Fruit fly (Drosophila melanogaster) whole organism, embryonic: ENCODE results near the gene spo.
A peak's percentile ranks its signal among the peaks of the same experiment; 100 is the strongest.

Experiments
- Atf3 ChIP-seq: fragments of 200-800 bp; sonication (Bioruptor generic); optimal IDR thresholded peaks from 3 replicates; lab custom pipeline; 2016; ENCODE audit warnings: missing biosample characterization, missing genetic modification characterization
- B-H1 ChIP-seq: fragments of 200-800 bp; sonication (Bioruptor generic); IDR thresholded peaks from 3 replicates; pipeline ENCODE4 v1.3.6; 2022; ENCODE audit warnings: missing biosample characterization, missing genetic modification characterization
- BEAF-32 ChIP-seq: fragments of 200-800 bp; sonication (Bioruptor generic); optimal IDR thresholded peaks from 3 replicates; lab custom pipeline; 2017; ENCODE audit warnings: missing biosample characterization, missing genetic modification characterization, mild to moderate bottlenecking, moderate library complexity, missing genetic modification reagents
- CG10267 ChIP-seq: fragments of 200-800 bp; sonication (Bioruptor generic); optimal IDR thresholded peaks from 2 replicates; lab custom pipeline; 2018; ENCODE audit warnings: missing biosample characterization, mild to moderate bottlenecking, missing genetic modification characterization, moderate library complexity
- CG13624 ChIP-seq: fragments of 200-800 bp; sonication (Bioruptor generic); optimal IDR thresholded peaks from 2 replicates; lab custom pipeline; 2016; ENCODE audit warnings: missing biosample characterization, missing genetic modification characterization
- CG14441 ChIP-seq: fragments of 200-800 bp; sonication (Bioruptor generic); IDR thresholded peaks from 2 replicates; pipeline ENCODE4 v1.3.6; 2022; ENCODE audit warnings: missing biosample characterization, missing genetic modification characterization
- CG15073 ChIP-seq: fragments of 200-800 bp; sonication (Bioruptor generic); optimal IDR thresholded peaks from 2 replicates; lab custom pipeline; 2016; ENCODE audit warnings: missing biosample characterization, missing genetic modification characterization
- CG17912 ChIP-seq: fragments of 200-800 bp; sonication (Bioruptor generic); optimal IDR thresholded peaks from 2 replicates; lab custom pipeline; 2018; ENCODE audit warnings: missing biosample characterization, mild to moderate bottlenecking, missing genetic modification characterization
- CG18619 ChIP-seq: fragments of 200-800 bp; sonication (Bioruptor generic); optimal IDR thresholded peaks from 3 replicates; lab custom pipeline; 2017; ENCODE audit warnings: missing biosample characterization, mild to moderate bottlenecking, missing genetic modification characterization
- CG3838 ChIP-seq: fragments of 200-800 bp; sonication (Bioruptor generic); optimal IDR thresholded peaks from 3 replicates; lab custom pipeline; 2016; ENCODE audit warnings: missing biosample characterization, missing genetic modification characterization
- CG4424 ChIP-seq: fragments of 200-800 bp; sonication (Bioruptor generic); optimal IDR thresholded peaks from 3 replicates; lab custom pipeline; 2016; ENCODE audit warnings: missing biosample characterization, missing genetic modification characterization
- CG5180 ChIP-seq: fragments of 200-800 bp; sonication (Bioruptor generic); optimal IDR thresholded peaks from 3 replicates; lab custom pipeline; 2017; ENCODE audit warnings: missing biosample characterization, missing genetic modification characterization, mild to moderate bottlenecking, moderate library complexity, missing genetic modification reagents
- CG6683 ChIP-seq: fragments of 200-800 bp; sonication (Bioruptor generic); optimal IDR thresholded peaks from 2 replicates; lab custom pipeline; 2017; ENCODE audit warnings: missing biosample characterization, mild to moderate bottlenecking, missing genetic modification characterization, missing genetic modification reagents
- CG7357 ChIP-seq: fragments of 200-800 bp; sonication (Bioruptor generic); IDR thresholded peaks from 3 replicates; pipeline ENCODE4 v1.3.6; 2022; ENCODE audit warnings: missing biosample characterization, missing genetic modification characterization
- CG8944 ChIP-seq: fragments of 200-800 bp; sonication (Bioruptor generic); optimal IDR thresholded peaks from 3 replicates; lab custom pipeline; 2016; ENCODE audit warnings: missing biosample characterization, missing genetic modification characterization
- CG9609 ChIP-seq: fragments of 200-800 bp; sonication (Bioruptor generic); optimal IDR thresholded peaks from 3 replicates; lab custom pipeline; 2016; ENCODE audit warnings: missing biosample characterization, missing genetic modification characterization
- CG9727 ChIP-seq: fragments of 200-800 bp; sonication (Bioruptor generic); optimal IDR thresholded peaks from 3 replicates; lab custom pipeline; 2017; ENCODE audit warnings: missing biosample characterization, mild to moderate bottlenecking, missing genetic modification characterization
- CG9797 ChIP-seq: fragments of 200-800 bp; sonication (Bioruptor generic); optimal IDR thresholded peaks from 3 replicates; lab custom pipeline; 2018; ENCODE audit warnings: missing biosample characterization, mild to moderate bottlenecking, missing genetic modification characterization
- CG9876 ChIP-seq: fragments of 200-800 bp; sonication (Bioruptor generic); optimal IDR thresholded peaks from 2 replicates; lab custom pipeline; 2016; ENCODE audit warnings: missing biosample characterization, missing genetic modification characterization
- CG9932 ChIP-seq: fragments of 200-800 bp; sonication (Bioruptor generic); IDR thresholded peaks from 2 replicates; pipeline ENCODE4 v1.3.6; 2022; ENCODE audit warnings: missing biosample characterization, missing genetic modification characterization
- Chrac-16 ChIP-seq: fragments of 200-800 bp; sonication (Bioruptor generic); optimal IDR thresholded peaks from 3 replicates; lab custom pipeline; 2016; ENCODE audit warnings: missing biosample characterization, missing genetic modification characterization
- CoRest ChIP-seq: fragments of 200-800 bp; sonication (Bioruptor generic); optimal IDR thresholded peaks from 3 replicates; lab custom pipeline; 2018; ENCODE audit warnings: missing biosample characterization, mild to moderate bottlenecking, missing genetic modification characterization, moderate library complexity
- Fer1 ChIP-seq: fragments of 200-800 bp; sonication (Bioruptor generic); optimal IDR thresholded peaks from 2 replicates; lab custom pipeline; 2017; ENCODE audit warnings: missing biosample characterization, mild to moderate bottlenecking, missing genetic modification characterization
- Hr39 ChIP-seq: fragments of >200 bp; optimal IDR thresholded peaks from 2 replicates; lab custom pipeline; 2017
- Hr51 ChIP-seq, 2 experiments: fragments of 200-800 bp; sonication (Bioruptor generic); optimal IDR thresholded peaks; 2 replicates in 1 of 2; 3 replicates in 1 of 2; lab custom pipeline; 2016 to 2018; ENCODE audit warnings: missing biosample characterization in 2 of 2, missing genetic modification characterization in 2 of 2, mild to moderate bottlenecking in 1 of 2, moderate library complexity in 1 of 2
- MESR4 ChIP-seq: fragments of 200-800 bp; sonication (Bioruptor generic); optimal IDR thresholded peaks from 2 replicates; lab custom pipeline; 2018; ENCODE audit warnings: missing biosample characterization, mild to moderate bottlenecking, missing genetic modification characterization, moderate library complexity
- MTF-1 ChIP-seq: fragments of 200-800 bp; sonication (Bioruptor generic); optimal IDR thresholded peaks from 2 replicates; lab custom pipeline; 2018; ENCODE audit warnings: missing biosample characterization, mild to moderate bottlenecking, missing genetic modification characterization, borderline replicate concordance
- Neu2 ChIP-seq: fragments of 200-800 bp; sonication (Bioruptor generic); optimal IDR thresholded peaks from 3 replicates; lab custom pipeline; 2016; ENCODE audit warnings: missing biosample characterization, missing genetic modification characterization, borderline replicate concordance
- Poxn ChIP-seq: fragments of 200-800 bp; sonication (Bioruptor generic); IDR thresholded peaks from 2 replicates; pipeline ENCODE4 v1.3.6; 2022; ENCODE audit warnings: missing biosample characterization, missing genetic modification characterization
- Scr ChIP-seq: fragments of 200-800 bp; sonication (Bioruptor generic); IDR thresholded peaks from 2 replicates; pipeline ENCODE4 v1.3.6; 2022; ENCODE audit warnings: missing biosample characterization, missing genetic modification characterization; ENCODE audit not compliant: partially characterized antibody
- Sin3A ChIP-seq: fragments of >200 bp; optimal IDR thresholded peaks from 2 replicates; lab custom pipeline; 2018
- Sox102F ChIP-seq: fragments of 200-800 bp; sonication (Bioruptor generic); optimal IDR thresholded peaks from 2 replicates; lab custom pipeline; 2018; ENCODE audit warnings: missing biosample characterization, mild to moderate bottlenecking, missing genetic modification characterization, moderate library complexity
- bbx ChIP-seq: fragments of 200-800 bp; sonication (Bioruptor generic); IDR thresholded peaks from 2 replicates; pipeline ENCODE4 v1.3.6; 2022; ENCODE audit warnings: missing biosample characterization, missing genetic modification characterization; ENCODE audit not compliant: partially characterized antibody
- bigmax ChIP-seq: fragments of 200-800 bp; sonication (Bioruptor generic); optimal IDR thresholded peaks from 2 replicates; lab custom pipeline; 2018; ENCODE audit warnings: missing biosample characterization, mild to moderate bottlenecking, missing genetic modification characterization
- br ChIP-seq: fragments of >200 bp; optimal IDR thresholded peaks from 2 replicates; lab custom pipeline; 2017
- chn ChIP-seq: fragments of 200-800 bp; sonication (Bioruptor generic); optimal IDR thresholded peaks from 2 replicates; lab custom pipeline; 2016; ENCODE audit warnings: missing biosample characterization, missing genetic modification characterization
- corto ChIP-seq: fragments of 200-800 bp; sonication (Bioruptor generic); optimal IDR thresholded peaks from 2 replicates; lab custom pipeline; 2016; ENCODE audit warnings: missing biosample characterization, mild to moderate bottlenecking, missing genetic modification characterization, moderate library complexity
- dysf ChIP-seq: fragments of 200-800 bp; sonication (Bioruptor generic); IDR thresholded peaks from 3 replicates; pipeline ENCODE4 v1.3.6; 2022; ENCODE audit warnings: missing biosample characterization, missing genetic modification characterization
- emc ChIP-seq: fragments of 200-800 bp; sonication (Bioruptor generic); optimal IDR thresholded peaks from 2 replicates; lab custom pipeline; 2016; ENCODE audit warnings: missing biosample characterization, missing genetic modification characterization
- ewg ChIP-seq: fragments of 200-800 bp; sonication (Bioruptor generic); optimal IDR thresholded peaks from 3 replicates; lab custom pipeline; 2017; ENCODE audit warnings: mild to moderate bottlenecking, missing biosample characterization, missing genetic modification reagents, missing genetic modification characterization
- nom ChIP-seq: fragments of 200-800 bp; sonication (Bioruptor generic); optimal IDR thresholded peaks from 2 replicates; lab custom pipeline; 2017; ENCODE audit warnings: missing biosample characterization, missing genetic modification characterization, mild to moderate bottlenecking, moderate library complexity, missing genetic modification reagents
- odd ChIP-seq: fragments of 200-800 bp; sonication (Bioruptor generic); optimal IDR thresholded peaks from 2 replicates; lab custom pipeline; 2017; ENCODE audit warnings: missing biosample characterization, mild to moderate bottlenecking, missing genetic modification characterization
- pb ChIP-seq: fragments of 200-800 bp; sonication (Bioruptor generic); optimal IDR thresholded peaks from 3 replicates; lab custom pipeline; 2016; ENCODE audit warnings: missing biosample characterization, missing genetic modification characterization
- pum ChIP-seq: fragments of 200-800 bp; sonication (Bioruptor generic); optimal IDR thresholded peaks from 2 replicates; lab custom pipeline; 2016; ENCODE audit warnings: missing biosample characterization, missing genetic modification characterization
- slp2 ChIP-seq: fragments of 200-800 bp; sonication (Bioruptor generic); optimal IDR thresholded peaks from 2 replicates; lab custom pipeline; 2016; ENCODE audit warnings: missing biosample characterization, missing genetic modification characterization
- toy ChIP-seq: fragments of 200-800 bp; sonication (Bioruptor generic); IDR thresholded peaks from 2 replicates; pipeline ENCODE4 v1.3.6; 2022; ENCODE audit warnings: missing biosample characterization, missing genetic modification characterization
- trem ChIP-seq: fragments of 200-800 bp; optimal IDR thresholded peaks from 3 replicates; lab custom pipeline; 2019; ENCODE audit warnings: missing biosample characterization, mild to moderate bottlenecking, missing genetic modification characterization, moderate library complexity
- tx ChIP-seq: fragments of 200-800 bp; sonication (Bioruptor generic); optimal IDR thresholded peaks from 2 replicates; lab custom pipeline; 2016; ENCODE audit warnings: missing biosample characterization, missing genetic modification characterization
- z ChIP-seq: fragments of 200-800 bp; sonication (Bioruptor generic); IDR thresholded peaks from 3 replicates; pipeline ENCODE4 v1.3.6; 2022; ENCODE audit warnings: missing biosample characterization, missing genetic modification characterization
- zen ChIP-seq: fragments of 200-800 bp; sonication (Bioruptor generic); optimal IDR thresholded peaks from 3 replicates; lab custom pipeline; 2018; ENCODE audit warnings: missing biosample characterization, mild to moderate bottlenecking, missing genetic modification characterization, moderate library complexity

The spo gene

DNA sequence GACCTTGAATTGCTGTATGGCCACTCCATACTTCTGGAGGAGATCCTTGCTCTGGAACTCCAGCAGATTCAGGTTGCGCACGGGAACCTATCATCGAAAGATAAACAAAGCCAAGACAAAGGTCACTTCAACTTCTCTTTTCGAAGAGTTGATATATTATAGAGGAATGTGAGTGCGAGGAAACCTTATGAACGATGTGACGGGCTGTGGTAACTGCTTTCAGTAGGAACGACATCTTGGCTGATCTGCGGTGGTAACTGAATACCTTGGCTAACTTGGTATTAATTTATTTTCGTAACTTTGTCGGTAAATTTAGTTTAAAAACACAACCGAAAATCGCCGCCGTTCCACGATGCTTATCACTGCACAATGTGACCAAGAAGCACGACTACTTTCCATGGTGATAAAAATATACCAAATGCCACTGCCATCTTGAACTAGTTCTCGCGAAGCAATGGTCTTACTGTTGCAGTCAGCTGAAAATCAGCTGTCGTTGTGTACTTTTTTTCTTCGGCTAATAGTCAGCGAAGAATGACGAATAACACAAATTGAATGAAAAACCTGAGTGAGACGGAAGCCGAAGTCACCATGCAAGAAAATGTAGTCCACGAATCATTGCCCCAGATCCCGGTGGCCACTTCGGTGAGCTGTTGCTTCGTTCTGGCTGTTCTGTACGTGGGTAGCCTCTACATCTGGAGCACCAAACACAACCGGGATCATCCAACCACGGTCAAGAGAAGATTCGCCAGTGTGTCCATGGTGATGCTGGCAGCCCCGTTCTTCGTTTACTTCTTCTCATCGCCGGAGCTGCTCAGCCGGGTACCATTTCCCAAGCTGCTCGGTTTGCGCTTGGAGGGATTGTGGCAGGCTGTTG lies 28.8 kb downstream of the spo start, which contains the start of the genes ScsbetaG and Sras (continued):
- TF ChIP-seq CG18619 (GFP tag; lab: Kevin White, UChicago) (no peak), Sin3A (lab: Kevin White, UChicago) (peak; percentile 53), MTF-1 (no peak), CG4424 (no peak), toy (GFP tag; lab: Robert Waterston, UW) (no peak), Scr (GFP tag; lab: Robert Waterston, UW) (peak; percentile 32; the same call in 1 of the 2 replicates), CG9932 (GFP tag; lab: Robert Waterston, UW) (no peak), Fer1 (GFP tag; lab: Kevin White, UChicago) (no peak), Neu2 (GFP tag; lab: Kevin White, UChicago) (no peak), bigmax (GFP tag; lab: Kevin White, UChicago) (no peak), CG9609 (GFP tag; lab: Kevin White, UChicago) (no peak), CG10267 (tag; lab: Kevin White, UChicago) (no peak), br (lab: Kevin White, UChicago) (no peak), trem (tag; lab: Kevin White, UChicago) (peak; percentile 44), ewg (GFP tag; lab: Kevin White, UChicago) (no peak), CG5180 (GFP tag; lab: Kevin White, UChicago) (no peak), Atf3 (GFP tag; lab: Kevin White, UChicago) (no peak), CG3838 (no peak), MESR4 (peak; percentile 55), bbx (GFP tag; lab: Robert Waterston, UW) (peak; percentile 32; the same call in 1 of the 2 replicates), nom (GFP tag; lab: Kevin White, UChicago) (peak; percentile 25), chn (GFP tag; lab: Kevin White, UChicago) (no peak), pum (GFP tag; lab: Kevin White, UChicago) (no peak), Sox102F (GFP tag; lab: Kevin White, UChicago) (no peak), z (GFP tag; lab: Robert Waterston, UW) (no peak), CG6683 (GFP tag; lab: Kevin White, UChicago) (no peak), tx (no peak), CoRest (tag; lab: Kevin White, UChicago) (no peak), CG17912 (GFP tag; lab: Kevin White, UChicago) (no peak), CG9876 (GFP tag; lab: Kevin White, UChicago) (no peak), B-H1 (GFP tag; lab: Robert Waterston, UW) (no peak), slp2 (no peak), Hr51 (GFP tag; optimal IDR thresholded peaks at IDR 0.05; lab: Kevin White, UChicago) (no peak), Chrac-16 (GFP tag; lab: Kevin White, UChicago) (no peak), Hr39 (lab: Kevin White, UChicago) (no peak), CG9727 (GFP tag; lab: Kevin White, UChicago) (no peak), Poxn (GFP tag; lab: Robert Waterston, UW) (no peak), BEAF-32 (GFP tag; lab: Kevin White, UChicago) (peak; percentile 47), corto (GFP tag; lab: Kevin White, UChicago) (no peak), CG14441 (GFP tag; lab: Robert Waterston, UW) (no peak), CG13624 (GFP tag; lab: Kevin White, UChicago) (peak; percentile 7), zen (tag; lab: Kevin White, UChicago) (no peak), CG15073 (GFP tag; lab: Kevin White, UChicago) (no peak), CG8944 (GFP tag; lab: Kevin White, UChicago) (no peak), pb (GFP tag; lab: Kevin White, UChicago) (no peak), odd (GFP tag; lab: Kevin White, UChicago) (no peak), emc (no peak), CG7357 (GFP tag; lab: Robert Waterston, UW) (no peak), dysf (GFP tag; lab: Robert Waterston, UW) (no peak), CG9797 (peak; percentile 88)
